Worm (Caenorhabditis elegans) whole organism, mixed stage, embryonic: ENCODE measurements around the gene F14D7.3.

Experiments used
- ceh-39 ChIP-seq: fragments of 150-350 bp; optimal IDR thresholded peaks from 2 replicates; lab custom pipeline; 2014; ENCODE audit warnings: missing biosample characterization, missing genetic modification characterization
- mab-5 ChIP-seq: fragments of 150-350 bp; optimal IDR thresholded peaks from 2 replicates; lab custom pipeline; 2014; ENCODE audit warnings: missing biosample characterization, missing genetic modification characterization
- nhr-12 ChIP-seq: fragments of 150-350 bp; optimal IDR thresholded peaks from 2 replicates; lab custom pipeline; 2014; ENCODE audit warnings: missing biosample characterization, missing genetic modification characterization
- unc-120 ChIP-seq: sonication (generic microtip); optimal IDR thresholded peaks from 2 replicates; lab custom pipeline; 2017; ENCODE audit warnings: missing genetic modification characterization, missing compliant biosample characterization; ENCODE audit not compliant: poor library complexity, severe bottlenecking
- unc-39 ChIP-seq: fragments of 150-350 bp; optimal IDR thresholded peaks from 2 replicates; lab custom pipeline; 2014; ENCODE audit warnings: missing biosample characterization, missing genetic modification characterization
- unc-62 ChIP-seq: fragments of 150-350 bp; optimal IDR thresholded peaks from 2 replicates; lab custom pipeline; 2014; ENCODE audit warnings: missing biosample characterization, missing genetic modification reagents, missing genetic modification characterization
- ztf-11 ChIP-seq: fragments of 150-350 bp; optimal IDR thresholded peaks from 2 replicates; lab custom pipeline; 2014; ENCODE audit warnings: missing biosample characterization, missing genetic modification characterization

DNA sequence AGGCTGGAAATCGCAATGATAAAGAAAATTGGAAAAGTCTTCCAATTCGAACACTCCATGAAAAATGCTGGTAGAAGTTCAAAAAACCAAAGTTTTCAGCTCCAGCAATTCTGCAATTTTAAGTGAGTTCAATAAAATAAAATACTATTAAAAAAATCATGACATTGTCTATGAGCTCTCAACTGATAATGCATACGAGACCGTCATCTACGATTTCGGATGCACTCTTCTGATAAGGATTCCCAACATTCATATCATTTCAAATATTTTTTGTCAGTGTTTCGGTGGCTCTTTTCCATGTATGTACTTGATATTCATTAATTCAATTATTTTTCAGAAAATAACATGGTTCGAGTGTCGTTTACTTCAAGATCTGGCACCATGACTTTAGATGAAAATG is 4.5 kb downstream of the F14D7.3 start, which contains the start of gene F14D7.6:
- TF ChIP-seq unc-39: no peak
- no peak for TF ChIP-seq unc-62
- TF ChIP-seq ztf-11 (tag; lab: Kevin White, UChicago): no peak
- TF ChIP-seq mab-5: no peak
- TF ChIP-seq ceh-39: no peak
- no peak for TF ChIP-seq nhr-12 (tag; lab: Kevin White, UChicago)
- TF ChIP-seq unc-120 (tag; lab: Kevin White, UChicago): no peak
